Worm (Caenorhabditis elegans): ENCODE results near the gene srg-39.

Gene srg-39

ce11 chrV:11164475-11164874 is 12.2 kb upstream of the srg-39 start, which contains the start of gene srg-40:
srg-40 (minus strand) TSS chrV:11164575.
- TF ChIP-seq dve-1 (tag; optimal IDR thresholded peaks at IDR 0.05), result no peak
- no peak for TF ChIP-seq pat-9 (tag; optimal IDR thresholded peaks at IDR 0.05)
- no peak for TF ChIP-seq ceh-2 (tag; optimal IDR thresholded peaks at IDR 0.05)
- no peak for TF ChIP-seq rnt-1 (tag; optimal IDR thresholded peaks at IDR 0.05)
- TF ChIP-seq ceh-34 (tag; optimal IDR thresholded peaks at IDR 0.05), result no peak
- TF ChIP-seq elt-2 (tag; optimal IDR thresholded peaks at IDR 0.05), result no peak
- TF ChIP-seq hlh-13 (GFP tag; optimal IDR thresholded peaks at IDR 0.05), result no peak
- TF ChIP-seq eyg-1 (tag; optimal IDR thresholded peaks at IDR 0.05), result no peak
- TF ChIP-seq ztf-16 (tag; optimal IDR thresholded peaks at IDR 0.05), result no peak
- no peak for TF ChIP-seq nfya-1 (tag; optimal IDR thresholded peaks at IDR 0.05)
- TF ChIP-seq C08G9.2 (tag; optimal IDR thresholded peaks at IDR 0.05), result no peak
- TF ChIP-seq C38D4.7 (GFP tag; optimal IDR thresholded peaks at IDR 0.05), result no peak
- no peak for TF ChIP-seq pros-1 (tag; optimal IDR thresholded peaks at IDR 0.05)

- TF ChIP-seq F13H6.1 (tag; optimal IDR thresholded peaks at IDR 0.05) (no peak), nhr-11 (tag; optimal IDR thresholded peaks at IDR 0.05) (no peak), C08G9.2 (tag; optimal IDR thresholded peaks at IDR 0.05) (no peak), pha-4 (tag; optimal IDR thresholded peaks at IDR 0.05) (no peak), nfya-1 (tag; optimal IDR thresholded peaks at IDR 0.05) (no peak), T23F11.4 (GFP tag; optimal IDR thresholded peaks at IDR 0.05) (no peak), Y22D7AL.16 (tag; optimal IDR thresholded peaks at IDR 0.05) (no peak)
These were observed 9.6 kb upstream of the srg-39 start, which contains the start of gene srg-41 for ce11 chrV:11161791-11162190. srg-41 (minus strand) TSS chrV:11161891.

- no peak for TF ChIP-seq mec-3 (tag; optimal IDR thresholded peaks at IDR 0.05; ENCODE audit: borderline replicate concordance)
These were observed 5.7 kb upstream of the srg-39 start, which contains the start of gene srg-42 for ce11 chrV:11157947-11158346. srg-42 (minus strand) TSS chrV:11158047.

ce11 chrV:11156589-11156988 is 4.4 kb upstream of the srg-39 start:
- TF ChIP-seq pag-3 (tag; optimal IDR thresholded peaks at IDR 0.05; ENCODE audit: borderline replicate concordance), result no peak
- TF ChIP-seq ttx-3 (tag; optimal IDR thresholded peaks at IDR 0.05), result no peak
- no peak for TF ChIP-seq hlh-6 (tag; optimal IDR thresholded peaks at IDR 0.05)

ce11 chrV:11155553-11155952 is 3.3 kb upstream of the srg-39 start, which contains the start of gene srg-38:
srg-38 (minus strand) TSS chrV:11155653.
- TF ChIP-seq mec-3 (tag; optimal IDR thresholded peaks at IDR 0.05; ENCODE audit: borderline replicate concordance), result no peak
- TF ChIP-seq unc-3 (GFP tag; conservative IDR thresholded peaks at IDR 0.05), result no peak
- no peak for TF ChIP-seq unc-3 (tag; optimal IDR thresholded peaks at IDR 0.05)
- TF ChIP-seq elt-2 (tag; optimal IDR thresholded peaks at IDR 0.05), result no peak
- TF ChIP-seq ceh-18 (tag; optimal IDR thresholded peaks at IDR 0.05), result no peak
- no peak for TF ChIP-seq ceh-2 (tag; optimal IDR thresholded peaks at IDR 0.05)
- no peak for TF ChIP-seq ceh-34 (tag; optimal IDR thresholded peaks at IDR 0.05)
- no peak for TF ChIP-seq sdc-2 (tag; optimal IDR thresholded peaks at IDR 0.05)
- no peak for TF ChIP-seq ceh-19 (GFP tag; optimal IDR thresholded peaks at IDR 0.05)
- TF ChIP-seq odd-2 (tag; optimal IDR thresholded peaks at IDR 0.05), result no peak
- no peak for TF ChIP-seq ceh-14 (tag; optimal IDR thresholded peaks at IDR 0.05)
- TF ChIP-seq unc-42 (tag; optimal IDR thresholded peaks at IDR 0.05), result no peak
- TF ChIP-seq pax-1 (tag; optimal IDR thresholded peaks at IDR 0.05), result no peak
- TF ChIP-seq ceh-45 (GFP tag; IDR thresholded peaks at IDR 0.05), result no peak
- no peak for TF ChIP-seq sox-2 (GFP tag; IDR thresholded peaks at IDR 0.05)
- no peak for TF ChIP-seq che-1 (tag; optimal IDR thresholded peaks at IDR 0.05)
- TF ChIP-seq hlh-15 (tag; optimal IDR thresholded peaks at IDR 0.05), result no peak

Data from whole organism, late embryonic.